Worm (Caenorhabditis elegans) whole organism, late embryonic: ENCODE measurements around the gene W06F12.2.

ENCODE experiments used
- C08G9.2 ChIP-seq: sonication (generic microtip); optimal IDR thresholded peaks from 2 replicates; lab custom pipeline; 2016; ENCODE audit warnings: mild to moderate bottlenecking, missing genetic modification characterization, moderate library complexity, missing compliant biosample characterization
- F13H6.1 ChIP-seq: sonication (generic microtip); optimal IDR thresholded peaks from 2 replicates; lab custom pipeline; 2016; ENCODE audit warnings: missing genetic modification characterization, missing compliant biosample characterization
- K02D7.2 ChIP-seq: sonication (generic microtip); optimal IDR thresholded peaks from 2 replicates; lab custom pipeline; 2017; ENCODE audit warnings: mild to moderate bottlenecking, missing genetic modification characterization, missing compliant biosample characterization
- K09A11.1 ChIP-seq: sonication (generic microtip); optimal IDR thresholded peaks from 2 replicates; lab custom pipeline; 2017; ENCODE audit warnings: antibody characterized with exemption, mild to moderate bottlenecking, missing genetic modification characterization, missing compliant biosample characterization; ENCODE audit not compliant: insufficient read depth
- T23F11.4 ChIP-seq: fragments of 200-800 bp; sonication (Bioruptor generic); optimal IDR thresholded peaks from 2 replicates; lab custom pipeline; 2018; ENCODE audit warnings: mild to moderate bottlenecking, missing genetic modification characterization, missing compliant biosample characterization
- ama-1 ChIP-seq: fragments of 150-350 bp; optimal IDR thresholded peaks from 2 replicates; lab custom pipeline; 2014
- ceh-18 ChIP-seq: sonication (generic microtip); optimal IDR thresholded peaks from 2 replicates; lab custom pipeline; 2016; ENCODE audit warnings: missing genetic modification characterization, missing compliant biosample characterization
- ceh-2 ChIP-seq: sonication (generic microtip); optimal IDR thresholded peaks from 2 replicates; lab custom pipeline; 2016; ENCODE audit warnings: missing genotype, missing genetic modification characterization, missing compliant biosample characterization
- ceh-30 ChIP-seq: fragments of 150-350 bp; optimal IDR thresholded peaks from 2 replicates; lab custom pipeline; 2014; ENCODE audit warnings: missing biosample characterization, missing genetic modification characterization
- ceh-31 ChIP-seq: sonication (generic microtip); optimal IDR thresholded peaks from 2 replicates; lab custom pipeline; 2016; ENCODE audit warnings: missing genetic modification characterization, missing compliant biosample characterization
- ceh-34 ChIP-seq: sonication (generic microtip); optimal IDR thresholded peaks from 2 replicates; lab custom pipeline; 2016; ENCODE audit warnings: mild to moderate bottlenecking, missing genetic modification characterization, missing compliant biosample characterization
- ceh-45 ChIP-seq: fragments of 200-800 bp; sonication (Bioruptor generic); IDR thresholded peaks from 2 replicates; pipeline ENCODE4 v1.3.6; 2022; ENCODE audit warnings: missing genetic modification reagents, missing genetic modification characterization, missing compliant biosample characterization
- ceh-9 ChIP-seq: sonication (generic microtip); optimal IDR thresholded peaks from 2 replicates; lab custom pipeline; 2016; ENCODE audit warnings: mild to moderate bottlenecking, missing genetic modification characterization, inconsistent platforms, missing compliant biosample characterization
- dve-1 ChIP-seq: sonication (generic microtip); optimal IDR thresholded peaks from 2 replicates; lab custom pipeline; 2017; ENCODE audit warnings: antibody characterized with exemption, mild to moderate bottlenecking, missing genetic modification characterization, missing compliant biosample characterization
- fkh-10 ChIP-seq: fragments of 150-350 bp; optimal IDR thresholded peaks from 2 replicates; lab custom pipeline; 2014; ENCODE audit warnings: missing biosample characterization, missing genetic modification reagents, missing genetic modification characterization
- hlh-30 ChIP-seq: sonication (generic microtip); optimal IDR thresholded peaks from 2 replicates; lab custom pipeline; 2017; ENCODE audit warnings: antibody characterized with exemption, missing genetic modification characterization, missing compliant biosample characterization; ENCODE audit not compliant: insufficient read depth
- hlh-6 ChIP-seq: sonication (generic microtip); optimal IDR thresholded peaks from 2 replicates; lab custom pipeline; 2016; ENCODE audit warnings: missing genotype, missing genetic modification characterization, missing compliant biosample characterization
- madf-2 ChIP-seq: sonication (generic microtip); optimal IDR thresholded peaks from 2 replicates; lab custom pipeline; 2017; ENCODE audit warnings: missing genetic modification characterization, missing compliant biosample characterization
- mec-3 ChIP-seq: sonication (generic microtip); optimal IDR thresholded peaks from 2 replicates; lab custom pipeline; 2016; ENCODE audit warnings: borderline replicate concordance, missing genetic modification characterization, missing compliant biosample characterization
- nfya-1 ChIP-seq: sonication (generic microtip); optimal IDR thresholded peaks from 2 replicates; lab custom pipeline; 2017; ENCODE audit warnings: missing genetic modification characterization, mild to moderate bottlenecking, missing compliant biosample characterization, antibody characterized with exemption, moderate library complexity
- nhr-232 ChIP-seq: sonication (generic microtip); optimal IDR thresholded peaks from 2 replicates; lab custom pipeline; 2016; ENCODE audit warnings: missing genetic modification characterization, missing compliant biosample characterization
- npax-4 ChIP-seq: sonication (generic microtip); optimal IDR thresholded peaks from 2 replicates; lab custom pipeline; 2016; ENCODE audit warnings: missing genetic modification characterization, missing compliant biosample characterization
- odd-2 ChIP-seq: sonication (generic microtip); optimal IDR thresholded peaks from 2 replicates; lab custom pipeline; 2017; ENCODE audit warnings: antibody characterized with exemption, mild to moderate bottlenecking, missing genetic modification characterization, missing compliant biosample characterization
- pax-1 ChIP-seq: fragments of 150-350 bp; optimal IDR thresholded peaks from 2 replicates; lab custom pipeline; 2014; ENCODE audit warnings: missing biosample characterization, missing genetic modification characterization
- pha-2 ChIP-seq: sonication (generic microtip); optimal IDR thresholded peaks from 2 replicates; lab custom pipeline; 2017; ENCODE audit warnings: mild to moderate bottlenecking, missing genetic modification characterization, missing compliant biosample characterization
- pqm-1 ChIP-seq: sonication (generic microtip); optimal IDR thresholded peaks from 2 replicates; lab custom pipeline; 2016; ENCODE audit warnings: missing genetic modification characterization, missing compliant biosample characterization
- ref-2 ChIP-seq: sonication (generic microtip); optimal IDR thresholded peaks from 2 replicates; lab custom pipeline; 2016; ENCODE audit warnings: missing genetic modification characterization, missing compliant biosample characterization
- sdc-2 ChIP-seq: sonication (generic microtip); optimal IDR thresholded peaks from 2 replicates; lab custom pipeline; 2016; ENCODE audit warnings: missing genotype, missing genetic modification characterization, missing compliant biosample characterization
- sox-2 ChIP-seq: fragments of 200-800 bp; sonication (Bioruptor generic); IDR thresholded peaks from 2 replicates; pipeline ENCODE4 v1.3.6; 2022; ENCODE audit warnings: missing genetic modification reagents, missing genetic modification characterization, missing compliant biosample characterization
- tbx-7 ChIP-seq: sonication (generic microtip); optimal IDR thresholded peaks from 2 replicates; lab custom pipeline; 2016; ENCODE audit warnings: missing genotype, missing genetic modification characterization, missing compliant biosample characterization
- ttx-3 ChIP-seq: sonication (generic microtip); optimal IDR thresholded peaks from 2 replicates; lab custom pipeline; 2016; ENCODE audit warnings: missing genetic modification reagents, missing genetic modification characterization, missing compliant biosample characterization
- unc-55 ChIP-seq: sonication (generic microtip); optimal IDR thresholded peaks from 2 replicates; lab custom pipeline; 2017; ENCODE audit warnings: missing biosample characterization, missing genetic modification reagents, missing genetic modification characterization
- zip-5 ChIP-seq: sonication (generic microtip); optimal IDR thresholded peaks from 2 replicates; lab custom pipeline; 2016; ENCODE audit warnings: missing genetic modification characterization, missing compliant biosample characterization
- ztf-16 ChIP-seq: sonication (generic microtip); optimal IDR thresholded peaks from 2 replicates; lab custom pipeline; 2017; ENCODE audit warnings: missing genetic modification characterization, missing compliant biosample characterization

Gene W06F12.2

DNA sequence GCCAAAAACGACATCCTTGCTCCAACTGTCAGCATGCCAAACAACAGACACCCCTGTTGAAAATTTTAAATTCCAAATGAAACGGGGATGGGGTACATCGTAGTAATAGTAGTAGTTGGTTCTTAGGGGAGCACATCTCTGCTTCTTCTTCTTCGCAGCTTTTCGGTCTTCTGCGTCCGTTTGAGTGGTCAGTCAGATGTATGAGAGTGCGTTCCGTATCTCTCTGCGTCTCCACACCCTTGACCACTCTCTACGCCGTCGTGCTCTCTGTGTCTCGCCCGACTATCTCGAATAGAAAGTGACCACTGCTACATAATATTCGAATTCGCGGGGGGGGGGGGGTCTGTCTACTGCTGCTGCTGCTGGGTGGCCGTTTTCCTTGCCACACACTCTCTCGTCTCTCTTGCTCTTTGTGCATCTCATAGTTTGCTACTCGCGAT lies 18.6 kb downstream of the W06F12.2 start (continued):
- peak; percentile 33 for TF ChIP-seq dve-1
- no peak for TF ChIP-seq fkh-10 (GFP tag; lab: Kevin White, UChicago)
- peak; percentile 70 for TF ChIP-seq unc-55 (GFP tag; lab: Kevin White, UChicago)
- peak; percentile 63 for TF ChIP-seq hlh-30 (tag; lab: Kevin White, UChicago)
- peak; percentile 37 for TF ChIP-seq hlh-6
- TF ChIP-seq F13H6.1, result peak; percentile 98
- TF ChIP-seq ceh-2 (tag; lab: Kevin White, UChicago), result peak; percentile 17
- no peak for TF ChIP-seq tbx-7 (tag; lab: Kevin White, UChicago)
- TF ChIP-seq ceh-9 (tag; lab: Kevin White, UChicago), result no peak
- TF ChIP-seq ceh-34, result peak; percentile 70

- TF ChIP-seq pax-1 (tag; lab: Kevin White, UChicago), result no peak
- no peak for TF ChIP-seq hlh-6
- no peak for TF ChIP-seq ceh-45 (GFP tag; lab: Robert Waterston, UW)
- TF ChIP-seq npax-4 (tag; lab: Kevin White, UChicago), result no peak
- no peak for TF ChIP-seq dve-1
- no peak for TF ChIP-seq madf-2
- no peak for TF ChIP-seq pqm-1 (tag; lab: Kevin White, UChicago)
- TF ChIP-seq ztf-16 (tag; lab: Kevin White, UChicago), result no peak
These were observed 20.8 kb downstream of the W06F12.2 start for ce11 chrIII:13710666-13711065.

- TF ChIP-seq K09A11.1 (tag; lab: Kevin White, UChicago), result no peak
- peak; percentile 5 for TF ChIP-seq sdc-2
- peak; percentile 40 for TF ChIP-seq hlh-30 (tag; lab: Kevin White, UChicago)
- peak; percentile 29 for TF ChIP-seq ref-2 (tag; lab: Kevin White, UChicago)
- TF ChIP-seq, all 69 proteins: peak for 3
These were observed 22.4 kb downstream of the W06F12.2 start for ce11 chrIII:13709122-13709521.

DNA sequence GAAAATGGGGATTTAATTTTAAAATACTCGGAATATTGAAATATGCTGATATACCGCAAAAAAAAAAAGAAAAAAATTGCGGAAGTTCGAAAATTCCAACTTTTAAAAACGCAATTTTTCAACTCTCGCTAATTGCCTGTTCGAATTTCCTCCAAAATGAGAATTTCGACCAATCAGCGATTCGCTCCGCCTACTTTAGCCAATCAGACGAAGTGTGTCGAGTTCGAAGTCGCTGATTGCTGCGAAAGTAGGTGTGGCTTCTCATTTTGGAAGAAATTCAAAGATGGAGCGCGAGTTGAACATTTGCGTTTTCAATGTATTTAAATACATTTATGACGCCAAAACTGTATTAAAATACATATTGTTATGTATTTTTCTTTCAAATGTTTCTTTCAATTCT lies 23.1 kb downstream of the W06F12.2 start:
- TF ChIP-seq unc-55 (GFP tag; lab: Kevin White, UChicago), result no peak
- peak; percentile 58 for TF ChIP-seq nfya-1 (tag; lab: Kevin White, UChicago)

ce11 chrIII:13701691-13702090 lies 29.8 kb downstream of the W06F12.2 start, which contains the start of gene lit-1:
lit-1 (plus strand) TSS chrIII:13701991.
- no peak for TF ChIP-seq sox-2 (GFP tag; lab: Robert Waterston, UW)
- no peak for TF ChIP-seq ceh-31 (tag; lab: Kevin White, UChicago)
- TF ChIP-seq ceh-18 (tag; lab: Kevin White, UChicago), result no peak
- no peak for TF ChIP-seq zip-5 (tag; lab: Kevin White, UChicago)
- no peak for TF ChIP-seq ttx-3 (tag; lab: Kevin White, UChicago)
- TF ChIP-seq ceh-30 (tag; lab: Kevin White, UChicago), result no peak
- TF ChIP-seq pha-2 (tag; lab: Kevin White, UChicago), result no peak
- no peak for TF ChIP-seq C08G9.2 (tag; lab: Kevin White, UChicago)
- no peak for TF ChIP-seq ama-1 (lab: Kevin White, UChicago)
- TF ChIP-seq sdc-2, result no peak
- TF ChIP-seq T23F11.4 (GFP tag; lab: Kevin White, UChicago), result no peak
- TF ChIP-seq tbx-7 (tag; lab: Kevin White, UChicago), result no peak
- TF ChIP-seq mec-3 (tag; lab: Kevin White, UChicago), result no peak
- no peak for TF ChIP-seq nhr-232 (tag; lab: Kevin White, UChicago)
- TF ChIP-seq pqm-1 (tag; lab: Kevin White, UChicago), result no peak
- no peak for TF ChIP-seq odd-2
- TF ChIP-seq madf-2, result no peak
- TF ChIP-seq hlh-6, result no peak
- no peak for TF ChIP-seq K02D7.2 (tag; lab: Kevin White, UChicago)
- TF ChIP-seq, all 69 proteins: peak for 0
